Fruit fly (Drosophila melanogaster) whole organism, embryonic: ENCODE data around the gene obst-B.

Source experiments
- ATbp ChIP-seq: fragments of 200-800 bp; sonication (Bioruptor generic); optimal IDR thresholded peaks from 2 replicates; lab custom pipeline; 2017; ENCODE audit warnings: missing biosample characterization, mild to moderate bottlenecking, missing genetic modification characterization, missing genetic modification reagents
- B-H1 ChIP-seq: fragments of 200-800 bp; sonication (Bioruptor generic); IDR thresholded peaks from 3 replicates; pipeline ENCODE4 v1.3.6; 2022; ENCODE audit warnings: missing biosample characterization, missing genetic modification characterization
- CG10959 ChIP-seq: fragments of 200-800 bp; sonication (Bioruptor generic); IDR thresholded peaks from 2 replicates; pipeline ENCODE4 v1.3.6; 2022; ENCODE audit warnings: missing biosample characterization, missing genetic modification characterization
- CG11695 ChIP-seq: fragments of 200-800 bp; sonication (Bioruptor generic); IDR thresholded peaks from 3 replicates; pipeline ENCODE4 v1.3.6; 2022; ENCODE audit warnings: missing biosample characterization, missing genetic modification characterization
- CG12219 ChIP-seq: fragments of 200-800 bp; sonication (Bioruptor generic); optimal IDR thresholded peaks from 3 replicates; lab custom pipeline; 2018; ENCODE audit warnings: missing biosample characterization, mild to moderate bottlenecking, missing genetic modification characterization
- CG12299 ChIP-seq: fragments of 200-800 bp; sonication (Bioruptor generic); optimal IDR thresholded peaks from 2 replicates; lab custom pipeline; 2018; ENCODE audit warnings: missing biosample characterization, mild to moderate bottlenecking, missing genetic modification characterization
- CG13424 ChIP-seq: fragments of 200-800 bp; sonication (Bioruptor generic); optimal IDR thresholded peaks from 2 replicates; lab custom pipeline; 2019; ENCODE audit warnings: missing biosample characterization, mild to moderate bottlenecking, missing genetic modification characterization, moderate library complexity
- CG15479 ChIP-seq: fragments of 200-800 bp; sonication (Bioruptor generic); optimal IDR thresholded peaks from 3 replicates; lab custom pipeline; 2019; ENCODE audit warnings: missing biosample characterization, mild to moderate bottlenecking, missing genetic modification characterization, moderate library complexity
- CG1602 ChIP-seq: fragments of 200-800 bp; sonication (Bioruptor generic); optimal IDR thresholded peaks from 3 replicates; lab custom pipeline; 2016; ENCODE audit warnings: missing biosample characterization, missing genetic modification characterization
- CG1603 ChIP-seq: fragments of 200-800 bp; sonication (Bioruptor generic); optimal IDR thresholded peaks from 2 replicates; lab custom pipeline; 2019; ENCODE audit warnings: missing biosample characterization, mild to moderate bottlenecking, missing genetic modification characterization, moderate library complexity
- CG17361 ChIP-seq: fragments of 200-800 bp; sonication (Bioruptor generic); IDR thresholded peaks from 3 replicates; pipeline ENCODE4 v1.3.6; 2022; ENCODE audit warnings: missing biosample characterization, missing genetic modification characterization
- CG2875 ChIP-seq: fragments of 200-800 bp; sonication (Bioruptor generic); optimal IDR thresholded peaks from 2 replicates; lab custom pipeline; 2017; ENCODE audit warnings: missing biosample characterization, mild to moderate bottlenecking, missing genetic modification characterization, missing genetic modification reagents
- CG30431 ChIP-seq: fragments of 200-800 bp; sonication (Bioruptor generic); optimal IDR thresholded peaks from 2 replicates; lab custom pipeline; 2017; ENCODE audit warnings: missing biosample characterization, missing genetic modification characterization
- CG3065 ChIP-seq: fragments of 200-800 bp; sonication (Bioruptor generic); optimal IDR thresholded peaks from 2 replicates; lab custom pipeline; 2016; ENCODE audit warnings: missing biosample characterization, missing genetic modification characterization
- CG34224 ChIP-seq: fragments of 200-800 bp; sonication (Bioruptor generic); IDR thresholded peaks from 3 replicates; pipeline ENCODE4 v1.3.6; 2022; ENCODE audit warnings: missing biosample characterization, missing genetic modification characterization; ENCODE audit not compliant: partially characterized antibody
- CG3838 ChIP-seq: fragments of 200-800 bp; sonication (Bioruptor generic); optimal IDR thresholded peaks from 3 replicates; lab custom pipeline; 2016; ENCODE audit warnings: missing biosample characterization, missing genetic modification characterization
- CG7556 ChIP-seq: fragments of 200-800 bp; sonication (Bioruptor generic); optimal IDR thresholded peaks from 2 replicates; lab custom pipeline; 2017; ENCODE audit warnings: missing biosample characterization, mild to moderate bottlenecking, missing genetic modification characterization
- CG9797 ChIP-seq: fragments of 200-800 bp; sonication (Bioruptor generic); optimal IDR thresholded peaks from 3 replicates; lab custom pipeline; 2018; ENCODE audit warnings: missing biosample characterization, mild to moderate bottlenecking, missing genetic modification characterization
- Camta ChIP-seq: fragments of 200-800 bp; sonication (Bioruptor generic); optimal IDR thresholded peaks from 2 replicates; lab custom pipeline; 2016; ENCODE audit warnings: missing biosample characterization, missing genetic modification characterization
- D19A ChIP-seq: fragments of 200-800 bp; optimal IDR thresholded peaks from 3 replicates; lab custom pipeline; 2019; ENCODE audit warnings: missing biosample characterization, mild to moderate bottlenecking, missing genetic modification characterization, moderate library complexity
- D19B ChIP-seq: fragments of 200-800 bp; sonication (Bioruptor generic); optimal IDR thresholded peaks from 2 replicates; lab custom pipeline; 2017; ENCODE audit warnings: missing biosample characterization, mild to moderate bottlenecking, missing genetic modification characterization
- Dbx ChIP-seq: fragments of 200-800 bp; sonication (Bioruptor generic); IDR thresholded peaks from 3 replicates; pipeline ENCODE4 v1.3.6; 2022; ENCODE audit warnings: missing biosample characterization, missing genetic modification characterization
- Dll ChIP-seq: fragments of 200-800 bp; sonication (Bioruptor generic); IDR thresholded peaks from 4 replicates; pipeline ENCODE4 v1.3.6; 2022; ENCODE audit warnings: missing biosample characterization, missing genetic modification characterization; ENCODE audit not compliant: partially characterized antibody
- Dref ChIP-seq: fragments of 200-800 bp; sonication (Bioruptor generic); IDR thresholded peaks from 2 replicates; pipeline ENCODE4 v1.3.6; 2022; ENCODE audit warnings: missing biosample characterization, missing genetic modification characterization
- Elba2 ChIP-seq: fragments of 200-800 bp; sonication (Bioruptor generic); optimal IDR thresholded peaks from 3 replicates; lab custom pipeline; 2016; ENCODE audit warnings: missing biosample characterization, missing genetic modification characterization
- Lim3 ChIP-seq: fragments of 200-800 bp; sonication (Bioruptor generic); IDR thresholded peaks from 2 replicates; pipeline ENCODE4 v1.3.6; 2022; ENCODE audit warnings: missing biosample characterization, missing genetic modification characterization
- Nf-YB ChIP-seq: fragments of 200-800 bp; sonication (Bioruptor generic); optimal IDR thresholded peaks from 3 replicates; lab custom pipeline; 2019; ENCODE audit warnings: missing biosample characterization, mild to moderate bottlenecking, missing genetic modification characterization, moderate library complexity
- TFAM ChIP-seq: fragments of 200-800 bp; sonication (Bioruptor generic); optimal IDR thresholded peaks from 2 replicates; lab custom pipeline; 2017; ENCODE audit warnings: missing biosample characterization, missing genetic modification characterization, inconsistent platforms
- Vsx1 ChIP-seq: fragments of 200-800 bp; sonication (Bioruptor generic); optimal IDR thresholded peaks from 2 replicates; lab custom pipeline; 2017; ENCODE audit warnings: missing biosample characterization, mild to moderate bottlenecking, missing genetic modification characterization, missing genetic modification reagents
- ap ChIP-seq: fragments of 200-800 bp; sonication (Bioruptor generic); IDR thresholded peaks from 2 replicates; pipeline ENCODE4 v1.3.6; 2022; ENCODE audit warnings: missing biosample characterization, missing genetic modification characterization
- br ChIP-seq: fragments of >200 bp; optimal IDR thresholded peaks from 2 replicates; lab custom pipeline; 2017
- corto ChIP-seq: fragments of 200-800 bp; sonication (Bioruptor generic); optimal IDR thresholded peaks from 2 replicates; lab custom pipeline; 2016; ENCODE audit warnings: missing biosample characterization, mild to moderate bottlenecking, missing genetic modification characterization, moderate library complexity
- cwo ChIP-seq: fragments of 200-800 bp; sonication (Bioruptor generic); optimal IDR thresholded peaks from 3 replicates; lab custom pipeline; 2017; ENCODE audit warnings: missing biosample characterization, missing genetic modification characterization, mild to moderate bottlenecking, moderate library complexity, missing genetic modification reagents
- dati ChIP-seq: fragments of 200-800 bp; sonication (Bioruptor generic); IDR thresholded peaks from 2 replicates; pipeline ENCODE4 v1.3.6; 2022; ENCODE audit warnings: missing biosample characterization, missing genetic modification characterization
- dimm ChIP-seq: fragments of 200-800 bp; sonication (Bioruptor generic); IDR thresholded peaks from 2 replicates; pipeline ENCODE4 v1.3.6; 2022; ENCODE audit warnings: missing biosample characterization, missing genetic modification characterization
- disco-r ChIP-seq: fragments of 200-800 bp; sonication (Bioruptor generic); optimal IDR thresholded peaks from 2 replicates; lab custom pipeline; 2016; ENCODE audit warnings: missing biosample characterization, missing genetic modification characterization
- dmrt99B ChIP-seq: fragments of 200-800 bp; sonication (Bioruptor generic); optimal IDR thresholded peaks from 2 replicates; lab custom pipeline; 2018; ENCODE audit warnings: missing biosample characterization, mild to moderate bottlenecking, missing genetic modification characterization, moderate library complexity
- hb ChIP-seq: fragments of 200-800 bp; sonication (Bioruptor generic); IDR thresholded peaks from 3 replicates; pipeline ENCODE4 v1.3.6; 2022; ENCODE audit warnings: missing biosample characterization, missing genetic modification characterization; ENCODE audit not compliant: partially characterized antibody
- jing ChIP-seq: fragments of 200-800 bp; sonication (Bioruptor generic); optimal IDR thresholded peaks from 2 replicates; lab custom pipeline; 2018; ENCODE audit warnings: missing biosample characterization, mild to moderate bottlenecking, missing genetic modification characterization
- kay ChIP-seq: fragments of 200-800 bp; sonication (Bioruptor generic); optimal IDR thresholded peaks from 2 replicates; lab custom pipeline; 2016; ENCODE audit warnings: missing biosample characterization, missing genetic modification characterization
- klu ChIP-seq: fragments of 200-800 bp; sonication (Bioruptor generic); IDR thresholded peaks from 2 replicates; pipeline ENCODE4 v1.3.6; 2022; ENCODE audit warnings: missing biosample characterization, missing genetic modification characterization
- onecut ChIP-seq: fragments of 200-800 bp; sonication (Bioruptor generic); IDR thresholded peaks from 2 replicates; pipeline ENCODE4 v1.3.6; 2022; ENCODE audit warnings: missing biosample characterization, missing genetic modification characterization
- phol ChIP-seq: fragments of 200-800 bp; sonication (Bioruptor generic); optimal IDR thresholded peaks from 3 replicates; lab custom pipeline; 2018; ENCODE audit warnings: missing biosample characterization, mild to moderate bottlenecking, missing genetic modification characterization, moderate library complexity
- pnt ChIP-seq: fragments of 200-800 bp; sonication (Bioruptor generic); optimal IDR thresholded peaks from 3 replicates; lab custom pipeline; 2016; ENCODE audit warnings: missing biosample characterization, missing genetic modification characterization
- pzg ChIP-seq: fragments of 200-800 bp; sonication (Bioruptor generic); optimal IDR thresholded peaks from 3 replicates; lab custom pipeline; 2018; ENCODE audit warnings: missing biosample characterization, mild to moderate bottlenecking, missing genetic modification characterization, moderate library complexity
- ro ChIP-seq: fragments of 200-800 bp; sonication (Bioruptor generic); IDR thresholded peaks from 2 replicates; pipeline ENCODE4 v1.3.6; 2022; ENCODE audit warnings: missing biosample characterization, missing genetic modification characterization
- schlank ChIP-seq: fragments of 200-800 bp; sonication (Bioruptor generic); optimal IDR thresholded peaks from 2 replicates; lab custom pipeline; 2018; ENCODE audit warnings: missing biosample characterization, mild to moderate bottlenecking, missing genetic modification characterization
- sens-2 ChIP-seq: fragments of 200-800 bp; sonication (Bioruptor generic); IDR thresholded peaks from 2 replicates; pipeline ENCODE4 v1.3.6; 2022; ENCODE audit warnings: missing biosample characterization, missing genetic modification characterization
- shn ChIP-seq: fragments of 200-800 bp; sonication (Bioruptor generic); optimal IDR thresholded peaks from 3 replicates; lab custom pipeline; 2016; ENCODE audit warnings: missing biosample characterization, missing genetic modification characterization

The obst-B gene

dm6 chr2L:10009800-10010658 lies 22.5 kb upstream of the obst-B start (continued):
- TF ChIP-seq CG2875 (GFP tag; lab: Kevin White, UChicago), result peak; percentile 90
- TF ChIP-seq shn (GFP tag; lab: Kevin White, UChicago), result peak; percentile 98
- peak; percentile 96 for TF ChIP-seq sens-2 (GFP tag; lab: Robert Waterston, UW)
- TF ChIP-seq ATbp (GFP tag; lab: Kevin White, UChicago), result peak; percentile 94
- peak; percentile 27 for TF ChIP-seq CG9797 (GFP tag; lab: Kevin White, UChicago)
- peak; percentile 90 for TF ChIP-seq klu (GFP tag; lab: Robert Waterston, UW)
- TF ChIP-seq ap (GFP tag; lab: Robert Waterston, UW), result peak; percentile 95
- peak; percentile 74 for TF ChIP-seq TFAM (GFP tag; lab: Kevin White, UChicago)
- peak; percentile 91 for TF ChIP-seq D19B
- TF ChIP-seq Lim3 (GFP tag; lab: Robert Waterston, UW), result peak; percentile 84
- peak; percentile 94 for TF ChIP-seq dimm (GFP tag; lab: Robert Waterston, UW)
- TF ChIP-seq schlank (tag; lab: Kevin White, UChicago), result peak; percentile 98
- no peak for TF ChIP-seq br (lab: Kevin White, UChicago)
- TF ChIP-seq onecut, result peak; percentile 95
- peak; percentile 96 for TF ChIP-seq CG30431 (GFP tag; lab: Kevin White, UChicago)
- peak; percentile 91 for TF ChIP-seq D19A (tag; lab: Kevin White, UChicago)
- peak; percentile 96 for TF ChIP-seq CG1602 (GFP tag; lab: Kevin White, UChicago)
- TF ChIP-seq disco-r (GFP tag; lab: Kevin White, UChicago), result peak; percentile 94
- peak; percentile 89 for TF ChIP-seq CG3838 (GFP tag; lab: Kevin White, UChicago)
- peak; percentile 80 for TF ChIP-seq Nf-YB (GFP tag; lab: Kevin White, UChicago)
- peak; percentile 91 for TF ChIP-seq ro
- TF ChIP-seq pzg (GFP tag; lab: Kevin White, UChicago), result peak; percentile 31
- peak; percentile 99 for TF ChIP-seq Dbx (GFP tag; lab: Robert Waterston, UW)
- peak; percentile 98 for TF ChIP-seq CG1603
- peak; percentile 97 for TF ChIP-seq CG13424 (tag; lab: Kevin White, UChicago)
- TF ChIP-seq B-H1 (GFP tag; lab: Robert Waterston, UW), result peak; percentile 96
- TF ChIP-seq CG17361 (GFP tag; lab: Robert Waterston, UW), result peak; percentile 92
- no peak for TF ChIP-seq hb (GFP tag; lab: Robert Waterston, UW)
- peak; percentile 94 for TF ChIP-seq CG7556 (GFP tag; lab: Kevin White, UChicago)
- peak; percentile 48 for TF ChIP-seq Dref (GFP tag; lab: Robert Waterston, UW)
- no peak for TF ChIP-seq CG34224 (GFP tag; lab: Robert Waterston, UW)
- TF ChIP-seq CG12219, result peak; percentile 97
- peak; percentile 82 for TF ChIP-seq Vsx1
- TF ChIP-seq pnt, result peak; percentile 98
- no peak for TF ChIP-seq CG15479 (GFP tag; lab: Kevin White, UChicago)
- peak; percentile 95 for TF ChIP-seq CG11695 (GFP tag; lab: Robert Waterston, UW)
- peak; percentile 93 for TF ChIP-seq CG10959
- peak; percentile 94 for TF ChIP-seq CG12299 (tag; lab: Kevin White, UChicago)
- TF ChIP-seq Elba2 (GFP tag; lab: Kevin White, UChicago), result peak; percentile 61
- TF ChIP-seq dati (GFP tag; lab: Robert Waterston, UW), result peak; percentile 89
- TF ChIP-seq corto (GFP tag; lab: Kevin White, UChicago), result peak; percentile 95
- peak; percentile 97 for TF ChIP-seq kay (GFP tag; lab: Kevin White, UChicago)
- TF ChIP-seq CG3065, result peak; percentile 94
- TF ChIP-seq jing (GFP tag; lab: Kevin White, UChicago), result peak; percentile 94
- peak; percentile 90 for TF ChIP-seq phol (tag; lab: Kevin White, UChicago)
- TF ChIP-seq Dll, result no peak
- TF ChIP-seq dmrt99B (tag; lab: Kevin White, UChicago), result peak; percentile 96
- TF ChIP-seq cwo (GFP tag; lab: Kevin White, UChicago), result peak; percentile 94
- peak; percentile 96 for TF ChIP-seq Camta (GFP tag; lab: Kevin White, UChicago)
